Worm (Caenorhabditis elegans) whole organism, L1 larva: ENCODE measurements around the gene T22B7.3.

ENCODE experiments used
- ceh-8 ChIP-seq: fragments of 200-800 bp; sonication (Bioruptor generic); optimal IDR thresholded peaks from 2 replicates; lab custom pipeline; 2018; ENCODE audit warnings: mild to moderate bottlenecking, missing genetic modification characterization, moderate library complexity, missing compliant biosample characterization
- dpl-1 ChIP-seq, 3 experiments: fragments of 150-350 bp in 2 of 3; sonication (generic microtip) in 1 of 3; optimal IDR thresholded peaks; 2 replicates each; lab custom pipeline; 2014 to 2017; ENCODE audit warnings: missing biosample characterization in 3 of 3, missing genetic modification characterization in 3 of 3, missing genetic modification reagents in 3 of 3
- egl-27 ChIP-seq, 2 experiments: fragments of 150-350 bp in 1 of 2; sonication (generic microtip); optimal IDR thresholded peaks; 3 replicates each; lab custom pipeline; 2017 to 2018; ENCODE audit warnings: missing biosample characterization in 2 of 2, missing genetic modification characterization in 2 of 2, missing genetic modification reagents in 2 of 2
- jun-1 ChIP-seq: fragments of 150-350 bp; optimal IDR thresholded peaks from 2 replicates; lab custom pipeline; 2014; ENCODE audit warnings: missing biosample characterization, missing genetic modification reagents, missing genetic modification characterization
- lin-15B ChIP-seq: fragments of 150-350 bp; sonication (generic microtip); optimal IDR thresholded peaks from 3 replicates; lab custom pipeline; 2014; ENCODE audit warnings: missing biosample characterization, missing genetic modification characterization
- nhr-11 ChIP-seq: fragments of 150-350 bp; optimal IDR thresholded peaks from 2 replicates; lab custom pipeline; 2014; ENCODE audit warnings: missing biosample characterization, missing genetic modification characterization
- nhr-28 ChIP-seq: fragments of 150-350 bp; optimal IDR thresholded peaks from 2 replicates; lab custom pipeline; 2014; ENCODE audit warnings: missing biosample characterization, missing genetic modification characterization
- unc-62 ChIP-seq: fragments of 150-350 bp; optimal IDR thresholded peaks from 2 replicates; lab custom pipeline; 2014; ENCODE audit warnings: missing biosample characterization, missing genetic modification reagents, missing genetic modification characterization
- unc-86 ChIP-seq: sonication (generic microtip); optimal IDR thresholded peaks from 2 replicates; lab custom pipeline; 2016; ENCODE audit warnings: missing genetic modification characterization, missing compliant biosample characterization
- zip-4 ChIP-seq: fragments of 200-800 bp; sonication (Bioruptor generic); optimal IDR thresholded peaks from 2 replicates; lab custom pipeline; 2018; ENCODE audit warnings: mild to moderate bottlenecking, missing genetic modification characterization, moderate library complexity, missing compliant biosample characterization

DNA sequence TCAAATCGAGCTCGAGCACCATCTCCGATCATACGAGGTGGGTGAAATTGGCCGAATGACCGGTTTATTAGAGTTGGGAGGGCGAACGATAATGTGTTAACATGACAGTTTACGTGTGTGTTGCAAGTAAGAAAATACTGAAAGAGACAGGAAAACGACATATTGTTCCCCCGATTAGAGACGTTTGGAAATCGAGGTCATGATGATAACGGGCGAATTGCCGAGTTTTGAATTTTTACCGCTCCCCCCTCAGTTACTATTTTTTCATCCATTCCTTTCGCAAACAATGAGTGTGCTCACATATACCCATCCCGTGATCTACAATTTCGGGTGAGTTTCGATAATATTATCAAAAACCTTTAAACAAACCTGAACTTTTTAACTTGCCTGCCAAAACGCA is 22.6 kb downstream of the T22B7.3 start:
- TF ChIP-seq nhr-28 (tag; lab: Kevin White, UChicago) (no peak), zip-4 (GFP tag; lab: Kevin White, UChicago) (no peak), lin-15B (no peak), dpl-1 (GFP tag; optimal IDR thresholded peaks at IDR 0.05; lab: Kevin White, UChicago) (no peak), unc-86 (tag; lab: Kevin White, UChicago) (no peak), ceh-8 (no peak), unc-62 (GFP tag; lab: Kevin White, UChicago) (no peak), egl-27 (tag; optimal IDR thresholded peaks at IDR 0.05; lab: Kevin White, UChicago) (no peak), nhr-11 (no peak), jun-1 (tag; lab: Kevin White, UChicago) (no peak)
